Worm (Caenorhabditis elegans) whole organism, young adult: Measurements from ENCODE around the gene flp-23.

Experiments used
- B0336.3 ChIP-seq: fragments of 200-800 bp; sonication (Bioruptor generic); IDR thresholded peaks from 2 replicates; pipeline ENCODE4 v1.3.6; 2022; ENCODE audit warnings: missing genetic modification characterization, missing compliant biosample characterization
- F10E7.11 ChIP-seq: sonication (generic microtip); optimal IDR thresholded peaks from 2 replicates; lab custom pipeline; 2017; ENCODE audit warnings: mild to moderate bottlenecking, missing genetic modification characterization, moderate library complexity, missing compliant biosample characterization
- F23B12.7 ChIP-seq: sonication (generic microtip); optimal IDR thresholded peaks from 2 replicates; lab custom pipeline; 2017; ENCODE audit warnings: missing genetic modification characterization, mild to moderate bottlenecking, missing compliant biosample characterization, antibody characterized with exemption, moderate library complexity; ENCODE audit not compliant: insufficient read depth
- F39B2.1 ChIP-seq: fragments of 200-800 bp; sonication (Bioruptor generic); IDR thresholded peaks from 2 replicates; pipeline ENCODE4 v1.3.6; 2022; ENCODE audit warnings: missing genetic modification reagents, missing genetic modification characterization, missing compliant biosample characterization
- F55B11.4 ChIP-seq: sonication (generic microtip); optimal IDR thresholded peaks from 2 replicates; lab custom pipeline; 2016; ENCODE audit warnings: missing compliant biosample characterization, missing genetic modification characterization, borderline replicate concordance; ENCODE audit not compliant: insufficient read depth
- K12H6.12 ChIP-seq: fragments of 200-800 bp; sonication (Bioruptor generic); optimal IDR thresholded peaks from 2 replicates; lab custom pipeline; 2018; ENCODE audit warnings: mild to moderate bottlenecking, missing genetic modification characterization, missing compliant biosample characterization
- ZK185.1 ChIP-seq: sonication (generic microtip); optimal IDR thresholded peaks from 2 replicates; lab custom pipeline; 2016; ENCODE audit warnings: mild to moderate bottlenecking, missing genetic modification characterization, missing compliant biosample characterization; ENCODE audit not compliant: poor library complexity, severe bottlenecking
- aptf-3 ChIP-seq: fragments of 200-800 bp; sonication (Bioruptor generic); IDR thresholded peaks from 2 replicates; pipeline ENCODE4 v1.3.6; 2022; ENCODE audit warnings: missing genetic modification characterization, missing compliant biosample characterization
- attf-3 ChIP-seq: fragments of 200-800 bp; sonication (Bioruptor generic); conservative IDR thresholded peaks from 2 replicates; pipeline ENCODE4 v1.3.6; 2022; ENCODE audit warnings: missing genetic modification reagents, missing genetic modification characterization, missing compliant biosample characterization
- attf-5 ChIP-seq: fragments of 200-800 bp; sonication (Bioruptor generic); optimal IDR thresholded peaks from 2 replicates; lab custom pipeline; 2018; ENCODE audit warnings: mild to moderate bottlenecking, missing genetic modification characterization, missing compliant biosample characterization
- ccch-3 ChIP-seq: fragments of 200-800 bp; sonication (Bioruptor generic); optimal IDR thresholded peaks from 2 replicates; lab custom pipeline; 2018; ENCODE audit warnings: mild to moderate bottlenecking, missing genetic modification characterization, missing compliant biosample characterization
- cebp-1 ChIP-seq, 2 experiments: fragments of 200-800 bp in 1 of 2; sonication (Bioruptor generic) in 1 of 2; sonication (generic microtip) in 1 of 2; IDR thresholded peaks in 1 of 2; optimal IDR thresholded peaks in 1 of 2; 2 replicates each; pipeline versions ENCODE4 v1.3.6 to Lab custom; 2017 to 2022; ENCODE audit warnings: missing compliant biosample characterization in 2 of 2, missing genetic modification characterization in 2 of 2, mild to moderate bottlenecking in 1 of 2, missing genetic modification reagents in 1 of 2, moderate library complexity in 1 of 2
- ceh-27 ChIP-seq: fragments of 200-800 bp; sonication (Bioruptor generic); optimal IDR thresholded peaks from 2 replicates; lab custom pipeline; 2018; ENCODE audit warnings: mild to moderate bottlenecking, missing genetic modification characterization, moderate library complexity, missing compliant biosample characterization
- ceh-40 ChIP-seq: fragments of 200-800 bp; sonication (Bioruptor generic); IDR thresholded peaks from 2 replicates; pipeline ENCODE4 v1.3.6; 2022; ENCODE audit warnings: missing genetic modification characterization, missing compliant biosample characterization
- die-1 ChIP-seq: sonication (generic microtip); optimal IDR thresholded peaks from 2 replicates; lab custom pipeline; 2016; ENCODE audit warnings: missing genotype, mild to moderate bottlenecking, missing genetic modification characterization, missing compliant biosample characterization
- dpl-1 ChIP-seq: fragments of 150-350 bp; optimal IDR thresholded peaks from 2 replicates; lab custom pipeline; 2014; ENCODE audit warnings: missing biosample characterization, missing genetic modification reagents, missing genetic modification characterization
- him-1 ChIP-seq: sonication (generic microtip); optimal IDR thresholded peaks from 2 replicates; lab custom pipeline; 2016; ENCODE audit warnings: missing genotype, missing genetic modification reagents, missing genetic modification characterization, missing compliant biosample characterization
- hlh-26 ChIP-seq: fragments of 200-800 bp; sonication (Bioruptor generic); conservative IDR thresholded peaks from 2 replicates; pipeline ENCODE4 v1.3.6; 2022; ENCODE audit warnings: missing genetic modification reagents, missing genetic modification characterization, missing compliant biosample characterization
- hmg-1.2 ChIP-seq: fragments of 200-800 bp; sonication (Bioruptor generic); IDR thresholded peaks from 2 replicates; pipeline ENCODE4 v1.3.6; 2022; ENCODE audit warnings: missing genetic modification reagents, missing genetic modification characterization, missing compliant biosample characterization
- hrde-1 ChIP-seq: sonication (generic microtip); optimal IDR thresholded peaks from 2 replicates; lab custom pipeline; 2016; ENCODE audit warnings: missing genetic modification characterization, mild to moderate bottlenecking, missing compliant biosample characterization, moderate library complexity, missing genotype, missing genetic modification reagents, borderline replicate concordance
- lag-1 ChIP-seq: fragments of 200-800 bp; sonication (Bioruptor generic); IDR thresholded peaks from 2 replicates; pipeline ENCODE4 v1.3.6; 2022; ENCODE audit warnings: missing genetic modification reagents, missing genetic modification characterization, missing compliant biosample characterization
- let-607 ChIP-seq, 2 experiments: fragments of 200-800 bp in 1 of 2; sonication (Bioruptor generic) in 1 of 2; sonication (generic microtip) in 1 of 2; optimal IDR thresholded peaks; 2 replicates each; lab custom pipeline; 2016 to 2018; ENCODE audit warnings: mild to moderate bottlenecking in 2 of 2, missing compliant biosample characterization in 2 of 2, missing genetic modification characterization in 2 of 2, moderate library complexity in 2 of 2, missing genotype in 1 of 2
- lin-35 ChIP-seq, 3 experiments: fragments of 150-350 bp in 2 of 3; sonication (generic microtip) in 1 of 3; optimal IDR thresholded peaks; 2 replicates each; lab custom pipeline; 2014 to 2018; ENCODE audit warnings: missing biosample characterization in 3 of 3, missing genetic modification characterization in 3 of 3, missing genetic modification reagents in 3 of 3
- lsl-1 ChIP-seq: fragments of 200-800 bp; sonication (Bioruptor generic); optimal IDR thresholded peaks from 2 replicates; lab custom pipeline; 2018; ENCODE audit warnings: mild to moderate bottlenecking, missing genetic modification characterization, moderate library complexity, missing compliant biosample characterization
- mel-28 ChIP-seq: sonication (generic microtip); optimal IDR thresholded peaks from 2 replicates; lab custom pipeline; 2016; ENCODE audit warnings: borderline replicate concordance, mild to moderate bottlenecking, missing genetic modification characterization, missing compliant biosample characterization
- nfya-2 ChIP-seq: fragments of 200-800 bp; sonication (Bioruptor generic); IDR thresholded peaks from 2 replicates; pipeline ENCODE4 v1.3.6; 2022; ENCODE audit warnings: missing genetic modification reagents, missing genetic modification characterization, missing compliant biosample characterization
- nhr-80 ChIP-seq: sonication (generic microtip); optimal IDR thresholded peaks from 2 replicates; lab custom pipeline; 2016; ENCODE audit warnings: missing genetic modification characterization, missing compliant biosample characterization
- rcor-1 ChIP-seq: fragments of 200-800 bp; sonication (Bioruptor generic); IDR thresholded peaks from 2 replicates; pipeline ENCODE4 v1.3.6; 2022; ENCODE audit warnings: missing genetic modification reagents, missing genetic modification characterization, missing compliant biosample characterization
- snpc-4 ChIP-seq, 5 experiments: fragments of 150-350 bp in 1 of 5; sonication (generic microtip) in 4 of 5; optimal IDR thresholded peaks; 2 replicates each; lab custom pipeline; 2014 to 2018; ENCODE audit warnings: missing genetic modification characterization in 5 of 5, missing biosample characterization in 3 of 5, antibody characterized with exemption in 2 of 5, mild to moderate bottlenecking in 2 of 5, missing compliant biosample characterization in 2 of 5, missing genotype in 2 of 5, moderate library complexity in 2 of 5, missing genetic modification reagents in 1 of 5
- somi-1 ChIP-seq: fragments of 200-800 bp; sonication (Bioruptor generic); optimal IDR thresholded peaks from 2 replicates; lab custom pipeline; 2018; ENCODE audit warnings: mild to moderate bottlenecking, missing genetic modification characterization, missing compliant biosample characterization
- tlf-1 ChIP-seq: fragments of 200-800 bp; sonication (Bioruptor generic); optimal IDR thresholded peaks from 2 replicates; lab custom pipeline; 2018; ENCODE audit warnings: mild to moderate bottlenecking, missing genetic modification characterization, missing compliant biosample characterization
- zim-3 ChIP-seq: sonication (generic microtip); optimal IDR thresholded peaks from 2 replicates; lab custom pipeline; 2017; ENCODE audit warnings: mild to moderate bottlenecking, missing genetic modification characterization, moderate library complexity, missing compliant biosample characterization
- ztf-22 ChIP-seq: fragments of 200-800 bp; sonication (Bioruptor generic); optimal IDR thresholded peaks from 2 replicates; lab custom pipeline; 2018; ENCODE audit warnings: mild to moderate bottlenecking, missing genetic modification characterization, moderate library complexity, missing compliant biosample characterization

Gene flp-23

ce11 chrIII:8689655-8690054, 39.1 kb downstream of the flp-23 start, which contains the start of gene B0303.4:
TSS of gene B0303.4 (plus strand) at chrIII:8689850.
- peak; percentile 24 for TF ChIP-seq nhr-80 (tag; lab: Kevin White, UChicago)
- TF ChIP-seq lin-35 (GFP tag; optimal IDR thresholded peaks at IDR 0.05; lab: Kevin White, UChicago): peak in 1 of 3 experiments; percentile 51
- no peak for TF ChIP-seq cebp-1 (GFP tag; IDR thresholded peaks at IDR 0.05; lab: Robert Waterston, UW)
- peak; percentile 36 for TF ChIP-seq cebp-1 (tag; optimal IDR thresholded peaks at IDR 0.05; lab: Kevin White, UChicago)
- TF ChIP-seq snpc-4 (GFP tag; optimal IDR thresholded peaks at IDR 0.05; lab: Kevin White, UChicago): no peak
- no peak for TF ChIP-seq snpc-4 (tag; optimal IDR thresholded peaks at IDR 0.05; lab: Kevin White, UChicago)
- no peak for TF ChIP-seq ZK185.1 (tag; lab: Kevin White, UChicago)
- peak; percentile 70 for TF ChIP-seq attf-5 (GFP tag; lab: Kevin White, UChicago)
- peak; percentile 38; the same call in 1 of the 2 replicates for TF ChIP-seq hmg-1.2

ce11 chrIII:8693322-8693721, 42.8 kb downstream of the flp-23 start, which contains the start of gene B0303.7:
TSS of gene B0303.7 (plus strand) at chrIII:8693622.
- TF ChIP-seq mel-28 (tag; lab: Kevin White, UChicago) (no peak), lag-1 (no peak), aptf-3 (GFP tag; lab: Robert Waterston, UW) (no peak), hrde-1 (no peak), tlf-1 (GFP tag; lab: Kevin White, UChicago) (no peak), nfya-2 (GFP tag; lab: Robert Waterston, UW) (no peak), ztf-22 (no peak), F55B11.4 (tag; lab: Kevin White, UChicago) (no peak), zim-3 (tag; lab: Kevin White, UChicago) (no peak), hlh-26 (GFP tag; lab: Robert Waterston, UW) (no peak), hmg-1.2 (no peak), ceh-27 (no peak), F23B12.7 (tag; lab: Kevin White, UChicago) (no peak), attf-3 (no peak), F10E7.11 (no peak)

- no peak for TF ChIP-seq cebp-1 (GFP tag; IDR thresholded peaks at IDR 0.05; lab: Robert Waterston, UW)
- TF ChIP-seq cebp-1 (tag; optimal IDR thresholded peaks at IDR 0.05; lab: Kevin White, UChicago): peak; percentile 39
- TF ChIP-seq K12H6.12 (tag; lab: Kevin White, UChicago): no peak
- no peak for TF ChIP-seq him-1 (tag; lab: Kevin White, UChicago)
- peak; percentile 21 to 81 for TF ChIP-seq let-607 (tag; optimal IDR thresholded peaks at IDR 0.05; lab: Kevin White, UChicago)
- no peak for TF ChIP-seq ccch-3 (GFP tag; lab: Kevin White, UChicago)
- TF ChIP-seq B0336.3 (GFP tag; lab: Robert Waterston, UW): no peak
- no peak for TF ChIP-seq lin-35 (GFP tag; optimal IDR thresholded peaks at IDR 0.05; lab: Kevin White, UChicago)
- no peak for TF ChIP-seq F55B11.4 (tag; lab: Kevin White, UChicago)
- TF ChIP-seq F39B2.1 (GFP tag; lab: Robert Waterston, UW): no peak
- TF ChIP-seq lsl-1: no peak
- no peak for TF ChIP-seq die-1 (tag; lab: Kevin White, UChicago)
- TF ChIP-seq ZK185.1 (tag; lab: Kevin White, UChicago): peak; percentile 17
- no peak for TF ChIP-seq ceh-40 (GFP tag; lab: Robert Waterston, UW)
- TF ChIP-seq attf-5 (GFP tag; lab: Kevin White, UChicago): peak; percentile 3
- TF ChIP-seq dpl-1: no peak
- no peak for TF ChIP-seq F10E7.11
- TF ChIP-seq hmg-1.2: peak; percentile 87
- TF ChIP-seq rcor-1 (GFP tag; lab: Robert Waterston, UW): no peak
- peak; percentile 22 for TF ChIP-seq nhr-80 (tag; lab: Kevin White, UChicago)
- no peak for TF ChIP-seq somi-1 (GFP tag; lab: Kevin White, UChicago)
Observed at ce11 chrIII:8696680-8697079, 46.1 kb downstream of the flp-23 start.
